Fruit fly (Drosophila melanogaster) whole organism, prepupa: ENCODE measurements around the gene eIF2beta.

Source experiments
- Blimp-1 ChIP-seq: fragments of 200-800 bp; sonication (Bioruptor generic); optimal IDR thresholded peaks from 3 replicates; lab custom pipeline; 2017; ENCODE audit warnings: missing biosample characterization, missing genetic modification characterization, mild to moderate bottlenecking, moderate library complexity, missing genetic modification reagents
- CG10631 ChIP-seq: fragments of 200-800 bp; sonication (Bioruptor generic); optimal IDR thresholded peaks from 2 replicates; lab custom pipeline; 2016; ENCODE audit warnings: missing biosample characterization, missing genetic modification characterization
- CG11294 ChIP-seq: fragments of 200-800 bp; sonication (Bioruptor generic); IDR thresholded peaks from 2 replicates; pipeline ENCODE4 v1.3.6; 2022; ENCODE audit warnings: missing biosample characterization, missing genetic modification characterization
- CG11762 ChIP-seq: fragments of 200-800 bp; sonication (Bioruptor generic); optimal IDR thresholded peaks from 3 replicates; lab custom pipeline; 2016; ENCODE audit warnings: missing biosample characterization, missing genetic modification characterization; ENCODE audit not compliant: insufficient read depth
- CG15336 ChIP-seq: fragments of 200-800 bp; sonication (Bioruptor generic); IDR thresholded peaks from 2 replicates; pipeline ENCODE4 v1.3.6; 2022; ENCODE audit warnings: missing biosample characterization, missing genetic modification characterization
- CG1621 ChIP-seq: fragments of 200-800 bp; sonication (Bioruptor generic); optimal IDR thresholded peaks from 3 replicates; lab custom pipeline; 2018; ENCODE audit warnings: missing biosample characterization, mild to moderate bottlenecking, missing genetic modification characterization
- CG3032 ChIP-seq: fragments of 200-800 bp; optimal IDR thresholded peaks from 2 replicates; lab custom pipeline; 2019; ENCODE audit warnings: missing biosample characterization, mild to moderate bottlenecking, missing genetic modification characterization, moderate library complexity
- CG31627 ChIP-seq: fragments of 200-800 bp; sonication (Bioruptor generic); optimal IDR thresholded peaks from 3 replicates; lab custom pipeline; 2016; ENCODE audit warnings: missing biosample characterization, missing genetic modification characterization
- CG34406 ChIP-seq: fragments of 200-800 bp; sonication (Bioruptor generic); optimal IDR thresholded peaks from 3 replicates; lab custom pipeline; 2016; ENCODE audit warnings: missing biosample characterization, missing genetic modification characterization
- CG3919 ChIP-seq: fragments of 200-800 bp; sonication (Bioruptor generic); optimal IDR thresholded peaks from 3 replicates; lab custom pipeline; 2016; ENCODE audit warnings: missing biosample characterization, missing genetic modification characterization
- CG4318 ChIP-seq: fragments of 200-800 bp; sonication (Bioruptor generic); optimal IDR thresholded peaks from 3 replicates; lab custom pipeline; 2017; ENCODE audit warnings: missing biosample characterization, mild to moderate bottlenecking, missing genetic modification characterization
- CG6163 ChIP-seq: fragments of 200-800 bp; sonication (Bioruptor generic); IDR thresholded peaks from 3 replicates; pipeline ENCODE4 v1.3.6; 2022; ENCODE audit warnings: missing biosample characterization, missing genetic modification characterization
- CG6792 ChIP-seq: fragments of 200-800 bp; sonication (Bioruptor generic); optimal IDR thresholded peaks from 3 replicates; lab custom pipeline; 2016; ENCODE audit warnings: missing biosample characterization, missing genetic modification characterization
- CG6808 ChIP-seq: fragments of 200-800 bp; sonication (Bioruptor generic); optimal IDR thresholded peaks from 3 replicates; lab custom pipeline; 2017; ENCODE audit warnings: missing biosample characterization, missing genetic modification characterization, mild to moderate bottlenecking, moderate library complexity, missing genetic modification reagents
- CG6854 ChIP-seq: fragments of 200-800 bp; sonication (Bioruptor generic); optimal IDR thresholded peaks from 2 replicates; lab custom pipeline; 2017; ENCODE audit warnings: missing biosample characterization, mild to moderate bottlenecking, missing genetic modification characterization
- CG7368 ChIP-seq: fragments of 200-800 bp; sonication (Bioruptor generic); optimal IDR thresholded peaks from 3 replicates; lab custom pipeline; 2016; ENCODE audit warnings: missing biosample characterization, missing genetic modification characterization
- CG8119 ChIP-seq: fragments of 200-800 bp; sonication (Bioruptor generic); IDR thresholded peaks from 3 replicates; pipeline ENCODE4 v1.3.6; 2022; ENCODE audit warnings: missing biosample characterization, missing genetic modification characterization
- CG8319 ChIP-seq: fragments of 200-800 bp; sonication (Bioruptor generic); optimal IDR thresholded peaks from 3 replicates; lab custom pipeline; 2016; ENCODE audit warnings: missing biosample characterization, missing genetic modification characterization
- CG9139 ChIP-seq: fragments of 200-800 bp; sonication (Bioruptor generic); optimal IDR thresholded peaks from 3 replicates; lab custom pipeline; 2017; ENCODE audit warnings: missing biosample characterization, mild to moderate bottlenecking, missing genetic modification characterization
- Eip78C ChIP-seq: fragments of 200-800 bp; sonication (Bioruptor generic); peaks from one replicate; lab custom pipeline; 2016; ENCODE audit warnings: missing biosample characterization, missing genetic modification characterization
- Eip93F ChIP-seq: fragments of 200-800 bp; sonication (Bioruptor generic); optimal IDR thresholded peaks from 2 replicates; lab custom pipeline; 2016; ENCODE audit warnings: missing biosample characterization, mild to moderate bottlenecking, missing genetic modification characterization
- Ets21C ChIP-seq: fragments of 200-800 bp; sonication (Bioruptor generic); optimal IDR thresholded peaks from 3 replicates; lab custom pipeline; 2016; ENCODE audit warnings: missing biosample characterization, missing genetic modification characterization
- Ets96B ChIP-seq: fragments of 200-800 bp; optimal IDR thresholded peaks from 2 replicates; lab custom pipeline; 2019; ENCODE audit warnings: missing biosample characterization, mild to moderate bottlenecking, missing genetic modification characterization, moderate library complexity
- Gug ChIP-seq: fragments of 200-800 bp; sonication (Bioruptor generic); IDR thresholded peaks from 2 replicates; pipeline ENCODE4 v1.3.6; 2022; ENCODE audit warnings: missing biosample characterization, missing genetic modification characterization
- Hr38 ChIP-seq: sonication (Bioruptor generic); optimal IDR thresholded peaks from 2 replicates; lab custom pipeline; 2016; ENCODE audit warnings: missing biosample characterization, missing genetic modification characterization
- Hr4 ChIP-seq: fragments of 200-800 bp; sonication (Bioruptor generic); optimal IDR thresholded peaks from 3 replicates; lab custom pipeline; 2016; ENCODE audit warnings: missing biosample characterization, missing genetic modification characterization
- Lpt ChIP-seq: fragments of 200-800 bp; sonication (Bioruptor generic); optimal IDR thresholded peaks from 3 replicates; lab custom pipeline; 2016; ENCODE audit warnings: missing biosample characterization, missing genetic modification characterization
- Met ChIP-seq: fragments of 200-800 bp; sonication (Bioruptor generic); optimal IDR thresholded peaks from 3 replicates; lab custom pipeline; 2016; ENCODE audit warnings: missing biosample characterization, missing genetic modification characterization
- Smox ChIP-seq: fragments of 200-800 bp; sonication (Bioruptor generic); optimal IDR thresholded peaks from 3 replicates; lab custom pipeline; 2016; ENCODE audit warnings: missing biosample characterization, missing genetic modification characterization
- Sox102F ChIP-seq: fragments of 200-800 bp; sonication (Bioruptor generic); optimal IDR thresholded peaks from 2 replicates; lab custom pipeline; 2016; ENCODE audit warnings: missing biosample characterization, mild to moderate bottlenecking, missing genetic modification characterization
- Sox14 ChIP-seq: fragments of 200-800 bp; sonication (Bioruptor generic); optimal IDR thresholded peaks from 3 replicates; lab custom pipeline; 2016; ENCODE audit warnings: missing biosample characterization, missing genetic modification characterization
- achi ChIP-seq: fragments of 200-800 bp; sonication (Bioruptor generic); optimal IDR thresholded peaks from 3 replicates; lab custom pipeline; 2016; ENCODE audit warnings: missing biosample characterization, missing genetic modification characterization
- acj6 ChIP-seq: fragments of 200-800 bp; sonication (Bioruptor generic); optimal IDR thresholded peaks from 3 replicates; lab custom pipeline; 2016; ENCODE audit warnings: missing biosample characterization, missing genetic modification characterization
- cyc ChIP-seq: fragments of 200-800 bp; sonication (Bioruptor generic); optimal IDR thresholded peaks from 3 replicates; lab custom pipeline; 2016; ENCODE audit warnings: missing biosample characterization, missing genetic modification characterization
- dac ChIP-seq: fragments of 200-800 bp; sonication (Bioruptor generic); optimal IDR thresholded peaks from 2 replicates; lab custom pipeline; 2017; ENCODE audit warnings: missing biosample characterization, mild to moderate bottlenecking, missing genetic modification characterization
- dsx ChIP-seq: fragments of 200-800 bp; optimal IDR thresholded peaks from 3 replicates; lab custom pipeline; 2019; ENCODE audit warnings: missing biosample characterization, mild to moderate bottlenecking, missing genetic modification characterization, moderate library complexity; ENCODE audit not compliant: poor library complexity, severe bottlenecking
- eg ChIP-seq: fragments of 200-800 bp; sonication (Bioruptor generic); IDR thresholded peaks from 3 replicates; pipeline ENCODE4 v1.3.6; 2022; ENCODE audit warnings: missing biosample characterization, missing genetic modification characterization
- esn ChIP-seq: fragments of 200-800 bp; sonication (Bioruptor generic); optimal IDR thresholded peaks from 2 replicates; lab custom pipeline; 2016; ENCODE audit warnings: missing biosample characterization, mild to moderate bottlenecking, missing genetic modification characterization, moderate library complexity
- fd85E ChIP-seq: fragments of 200-800 bp; sonication (Bioruptor generic); optimal IDR thresholded peaks from 3 replicates; lab custom pipeline; 2016; ENCODE audit warnings: missing biosample characterization, missing genetic modification characterization
- fkh ChIP-seq: fragments of 200-800 bp; sonication (Bioruptor generic); optimal IDR thresholded peaks from 3 replicates; lab custom pipeline; 2017; ENCODE audit warnings: missing biosample characterization, mild to moderate bottlenecking, missing genetic modification characterization, moderate library complexity
- lz ChIP-seq: fragments of 200-800 bp; sonication (Bioruptor generic); optimal IDR thresholded peaks from 3 replicates; lab custom pipeline; 2016; ENCODE audit warnings: missing biosample characterization, missing genetic modification characterization
- net ChIP-seq: fragments of 200-800 bp; sonication (Bioruptor generic); optimal IDR thresholded peaks from 3 replicates; lab custom pipeline; 2016; ENCODE audit warnings: missing biosample characterization, missing genetic modification characterization
- pdm3 ChIP-seq: fragments of 200-800 bp; sonication (Bioruptor generic); optimal IDR thresholded peaks from 3 replicates; lab custom pipeline; 2016; ENCODE audit warnings: missing biosample characterization, missing genetic modification characterization
- svp ChIP-seq: fragments of 200-800 bp; sonication (Bioruptor generic); peaks from one replicate; lab custom pipeline; 2016; ENCODE audit warnings: missing biosample characterization, missing genetic modification characterization
- vri ChIP-seq: fragments of 200-800 bp; sonication (Bioruptor generic); optimal IDR thresholded peaks from 3 replicates; lab custom pipeline; 2016; ENCODE audit warnings: missing biosample characterization, mild to moderate bottlenecking, missing genetic modification characterization

The eIF2beta gene

dm6 chr3L:12495312-12495725 lies 31.2 kb downstream of the eIF2beta start (continued):
- TF ChIP-seq CG6808 (GFP tag; lab: Kevin White, UChicago) (peak; percentile 92), CG10631 (GFP tag; lab: Kevin White, UChicago) (peak; percentile 82), Hr38 (GFP tag; lab: Kevin White, UChicago) (no peak), Eip78C (GFP tag; lab: Kevin White, UChicago) (peak; percentile 98), pdm3 (GFP tag; lab: Kevin White, UChicago) (peak; percentile 83), eg (GFP tag; lab: Robert Waterston, UW) (peak; percentile 74), CG7368 (GFP tag; lab: Kevin White, UChicago) (peak; percentile 75), CG6854 (peak; percentile 81)
- TF ChIP-seq, all 60 proteins: peak for 58

- TF ChIP-seq CG10631 (GFP tag; lab: Kevin White, UChicago) (no peak), CG6163 (GFP tag; lab: Robert Waterston, UW) (0 out of 3 replicates have a peak, but pooled peaks have one; percentile 18)
Measured at dm6 chr3L:12494273-12494672, 32.3 kb downstream of the eIF2beta start.

- no peak for TF ChIP-seq Hr38 (GFP tag; lab: Kevin White, UChicago)
- peak; percentile 84 for TF ChIP-seq CG4318 (GFP tag; lab: Kevin White, UChicago)
- TF ChIP-seq dac: peak; percentile 78
- peak; percentile 93 for TF ChIP-seq acj6
- TF ChIP-seq CG7368 (GFP tag; lab: Kevin White, UChicago): peak; percentile 82
- peak; percentile 93 for TF ChIP-seq achi
- TF ChIP-seq CG11294 (GFP tag; lab: Robert Waterston, UW): peak; percentile 90
- TF ChIP-seq Smox (GFP tag; lab: Kevin White, UChicago): peak; percentile 90
- TF ChIP-seq fd85E (GFP tag; lab: Kevin White, UChicago): peak; percentile 66
- TF ChIP-seq Lpt (GFP tag; lab: Kevin White, UChicago): peak; percentile 91
- peak; percentile 94 for TF ChIP-seq CG34406 (GFP tag; lab: Kevin White, UChicago)
- peak; percentile 72 for TF ChIP-seq CG8319 (GFP tag; lab: Kevin White, UChicago)
- peak; percentile 88 for TF ChIP-seq CG31627 (GFP tag; lab: Kevin White, UChicago)
- TF ChIP-seq CG6854: peak; percentile 77
- TF ChIP-seq CG6808 (GFP tag; lab: Kevin White, UChicago): peak; percentile 75
- peak; percentile 92 for TF ChIP-seq Ets96B (tag; lab: Kevin White, UChicago)
- peak; percentile 97 for TF ChIP-seq Eip78C (GFP tag; lab: Kevin White, UChicago)
- peak; percentile 65 for TF ChIP-seq Blimp-1 (GFP tag; lab: Kevin White, UChicago)
- peak; percentile 95 for TF ChIP-seq svp (GFP tag; lab: Kevin White, UChicago)
- TF ChIP-seq Sox102F (GFP tag; lab: Kevin White, UChicago): peak; percentile 91
- TF ChIP-seq CG3032 (tag; lab: Kevin White, UChicago): peak; percentile 72
- peak; percentile 94 for TF ChIP-seq net (GFP tag; lab: Kevin White, UChicago)
- TF ChIP-seq fkh (GFP tag; lab: Kevin White, UChicago): peak; percentile 61
- TF ChIP-seq cyc (GFP tag; lab: Kevin White, UChicago): peak; percentile 88
- peak; percentile 94 for TF ChIP-seq pdm3 (GFP tag; lab: Kevin White, UChicago)
- TF ChIP-seq CG3919 (GFP tag; lab: Kevin White, UChicago): peak; percentile 94
- peak; percentile 92 for TF ChIP-seq lz (GFP tag; lab: Kevin White, UChicago)
- TF ChIP-seq CG11762 (GFP tag; lab: Kevin White, UChicago): peak; percentile 87
- peak; percentile 88 for TF ChIP-seq CG1621
- peak; percentile 97 for TF ChIP-seq CG15336 (GFP tag; lab: Robert Waterston, UW)
- peak; percentile 93 for TF ChIP-seq Gug (GFP tag; lab: Robert Waterston, UW)
- TF ChIP-seq CG9139: peak; percentile 64
- peak; percentile 93 for TF ChIP-seq Sox14 (GFP tag; lab: Kevin White, UChicago)
- TF ChIP-seq CG6163 (GFP tag; lab: Robert Waterston, UW): peak; percentile 97
- peak; percentile 78 for TF ChIP-seq dsx (GFP tag; lab: Kevin White, UChicago)
- peak; percentile 66 for TF ChIP-seq Eip93F
- TF ChIP-seq CG10631 (GFP tag; lab: Kevin White, UChicago): peak; percentile 91
- peak; percentile 95 for TF ChIP-seq esn
- TF ChIP-seq Met (GFP tag; lab: Kevin White, UChicago): peak; percentile 93
- TF ChIP-seq CG8119 (GFP tag; lab: Robert Waterston, UW): peak; percentile 96
- TF ChIP-seq vri (GFP tag; lab: Kevin White, UChicago): peak; percentile 91
- TF ChIP-seq CG6792: peak; percentile 93
- peak; percentile 77 for TF ChIP-seq Ets21C (GFP tag; lab: Kevin White, UChicago)
- TF ChIP-seq Hr4 (GFP tag; lab: Kevin White, UChicago): peak; percentile 94
Measured at dm6 chr3L:12490418-12491035, 36.0 kb downstream of the eIF2beta start, which contains the start of gene CG10660. Gene CG10660 (minus strand): TSS chr3L:12490676.
